Worm (Caenorhabditis elegans): ENCODE data around the gene R07A4.2.

The R07A4.2 gene

DNA sequence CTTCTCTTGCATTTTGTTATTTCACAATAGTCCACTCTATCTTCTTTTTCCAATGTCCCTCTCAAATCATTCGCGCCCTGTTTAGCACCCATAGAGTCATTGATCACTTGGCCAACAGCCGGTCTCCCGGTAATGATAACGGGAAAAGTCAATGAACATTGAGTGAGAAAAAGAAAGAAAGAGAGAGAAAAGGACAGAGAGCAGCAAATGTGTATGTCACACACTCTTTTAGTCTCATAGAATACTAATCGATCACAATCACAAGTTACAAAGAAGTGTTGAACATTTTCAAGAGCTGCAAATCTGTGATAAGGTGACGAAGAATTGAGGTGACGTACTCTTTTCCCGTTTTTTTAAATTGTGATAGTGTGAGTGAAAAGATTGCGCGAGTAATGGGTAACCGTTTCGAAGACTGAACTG, 25.9 kb upstream of the R07A4.2 start (continued):
- TF ChIP-seq D1046.2 (GFP tag; IDR thresholded peaks at IDR 0.05) (no peak), lin-13 (GFP tag; optimal IDR thresholded peaks at IDR 0.05) (peak; percentile 36), zip-2 (tag; optimal IDR thresholded peaks at IDR 0.05) (no peak)

ce11 chrX:10770988-10771496, 24.8 kb upstream of the R07A4.2 start:
- TF ChIP-seq dmd-6 (GFP tag; IDR thresholded peaks at IDR 0.05) (peak; percentile 93), nhr-76 (tag; optimal IDR thresholded peaks at IDR 0.05) (peak; percentile 72), snpc-1.2 (GFP tag; IDR thresholded peaks at IDR 0.05) (no peak), T20F7.1 (GFP tag; optimal IDR thresholded peaks at IDR 0.05) (peak; percentile 46), lin-38 (GFP tag; IDR thresholded peaks at IDR 0.05) (0 out of 2 replicates have a peak, but pooled peaks have one; percentile 10), nhr-77 (tag; optimal IDR thresholded peaks at IDR 0.05) (peak; percentile 82), nhr-48 (tag; optimal IDR thresholded peaks at IDR 0.05) (peak; percentile 93), spr-3 (GFP tag; optimal IDR thresholded peaks at IDR 0.05) (no peak), lin-1 (GFP tag; IDR thresholded peaks at IDR 0.05) (peak; percentile 71; the same call in 1 of the 2 replicates), rbr-2 (tag; optimal IDR thresholded peaks at IDR 0.05) (peak; percentile 86), mep-1 (tag; optimal IDR thresholded peaks at IDR 0.05) (peak; percentile 93), hlh-11 (tag; optimal IDR thresholded peaks at IDR 0.05) (peak; percentile 98), R02D3.7 (tag; optimal IDR thresholded peaks at IDR 0.05) (no peak), F44E2.7 (GFP tag; IDR thresholded peaks at IDR 0.05) (no peak), Y105C5A.15 (GFP tag; IDR thresholded peaks at IDR 0.05) (no peak), dve-1 (tag; optimal IDR thresholded peaks at IDR 0.05; ENCODE audit: insufficient read depth) (peak; percentile 91), ces-1 (GFP tag; optimal IDR thresholded peaks at IDR 0.05) (peak; percentile 56), tra-1 (GFP tag; IDR thresholded peaks at IDR 0.05) (peak; percentile 92), php-3 (GFP tag; IDR thresholded peaks at IDR 0.05) (no peak), dmd-9 (GFP tag; IDR thresholded peaks at IDR 0.05) (no peak), daf-16 (GFP tag; optimal IDR thresholded peaks at IDR 0.05) (peak in 1 of 2 experiments; percentile 97), daf-16 (tag; optimal IDR thresholded peaks at IDR 0.05) (peak; percentile 85), madf-9 (GFP tag; conservative IDR thresholded peaks at IDR 0.05) (0 out of 2 replicates have a peak, but pooled peaks have one; percentile 41), mdl-1 (tag; optimal IDR thresholded peaks at IDR 0.05) (peak; percentile 62 to 91), lin-39 (tag; optimal IDR thresholded peaks at IDR 0.05) (peak; percentile 71), spr-1 (tag; optimal IDR thresholded peaks at IDR 0.05) (peak; percentile 50), hif-1 (tag; optimal IDR thresholded peaks at IDR 0.05) (peak; percentile 39 to 76), zip-2 (tag; optimal IDR thresholded peaks at IDR 0.05) (peak; percentile 48), F37D6.2 (tag; optimal IDR thresholded peaks at IDR 0.05) (peak; percentile 66), dpl-1 (GFP tag; optimal IDR thresholded peaks at IDR 0.05) (peak; percentile 28), mxl-2 (GFP tag; conservative IDR thresholded peaks at IDR 0.05) (peak; percentile 84), pha-4 (GFP tag; IDR thresholded peaks at IDR 0.05) (peak; percentile 70), pha-4 (tag; optimal IDR thresholded peaks at IDR 0.05) (peak; percentile 78), ama-1 (optimal IDR thresholded peaks at IDR 0.05) (no peak), lsy-2 (tag; optimal IDR thresholded peaks at IDR 0.05) (peak; percentile 73 to 85), Y5F2A.4 (GFP tag; optimal IDR thresholded peaks at IDR 0.05) (no peak), nhr-102 (tag; optimal IDR thresholded peaks at IDR 0.05) (peak; percentile 29), nhr-41 (GFP tag; IDR thresholded peaks at IDR 0.05) (no peak), ceh-20 (GFP tag; IDR thresholded peaks at IDR 0.05) (peak; percentile 92), T26A8.4 (GFP tag; IDR thresholded peaks at IDR 0.05) (0 out of 2 replicates have a peak, but pooled peaks have one; percentile 28), egl-43 (GFP tag; IDR thresholded peaks at IDR 0.05) (0 out of 2 replicates have a peak, but pooled peaks have one; percentile 51), lin-13 (GFP tag; optimal IDR thresholded peaks at IDR 0.05) (peak; percentile 46), Y48G9A.11 (GFP tag; IDR thresholded peaks at IDR 0.05) (no peak), mxl-3 (GFP tag; optimal IDR thresholded peaks at IDR 0.05) (peak; percentile 73), gei-8 (GFP tag; optimal IDR thresholded peaks at IDR 0.05) (no peak), fkh-10 (GFP tag; optimal IDR thresholded peaks at IDR 0.05) (peak; percentile 80), mes-2 (tag; optimal IDR thresholded peaks at IDR 0.05; ENCODE audit: poor library complexity, severe bottlenecking) (peak; percentile 41)
